Worm (Caenorhabditis elegans) whole organism, L1 larva: ENCODE measurements around the gene nspb-3.
"Not testable (repeated sequence)": the region's sequence is repeated elsewhere in the genome, so short reads cannot be mapped to it uniquely, and the experiment has no call there.

ENCODE experiments used
- C04F5.9 ChIP-seq: sonication (generic microtip); optimal IDR thresholded peaks from 2 replicates; lab custom pipeline; 2016; ENCODE audit warnings: missing genetic modification characterization, missing compliant biosample characterization
- C16A3.4 ChIP-seq: fragments of 150-350 bp; optimal IDR thresholded peaks from 2 replicates; lab custom pipeline; 2014; ENCODE audit warnings: missing biosample characterization, missing genetic modification characterization
- Y116A8C.19 ChIP-seq: sonication (generic microtip); optimal IDR thresholded peaks from 2 replicates; lab custom pipeline; 2016; ENCODE audit warnings: missing compliant biosample characterization, missing genetic modification characterization, borderline replicate concordance
- blmp-1 ChIP-seq: fragments of 150-350 bp; optimal IDR thresholded peaks from 2 replicates; lab custom pipeline; 2014; ENCODE audit warnings: missing biosample characterization, missing genetic modification characterization
- ceh-63 ChIP-seq: fragments of 200-800 bp; sonication (Bioruptor generic); optimal IDR thresholded peaks from 2 replicates; lab custom pipeline; 2018; ENCODE audit warnings: mild to moderate bottlenecking, missing genetic modification characterization, missing compliant biosample characterization
- ceh-8 ChIP-seq: fragments of 200-800 bp; sonication (Bioruptor generic); optimal IDR thresholded peaks from 2 replicates; lab custom pipeline; 2018; ENCODE audit warnings: mild to moderate bottlenecking, missing genetic modification characterization, moderate library complexity, missing compliant biosample characterization
- ceh-88 ChIP-seq: fragments of 200-800 bp; sonication (Bioruptor generic); IDR thresholded peaks from 2 replicates; pipeline ENCODE4 v1.3.6; 2022; ENCODE audit warnings: missing genetic modification characterization, missing compliant biosample characterization
- ces-1 ChIP-seq: fragments of 150-350 bp; optimal IDR thresholded peaks from 2 replicates; lab custom pipeline; 2014; ENCODE audit warnings: missing biosample characterization, missing genetic modification reagents, missing genetic modification characterization
- dpl-1 ChIP-seq, 3 experiments: fragments of 150-350 bp in 2 of 3; sonication (generic microtip) in 1 of 3; optimal IDR thresholded peaks; 2 replicates each; lab custom pipeline; 2014 to 2017; ENCODE audit warnings: missing biosample characterization in 3 of 3, missing genetic modification characterization in 3 of 3, missing genetic modification reagents in 3 of 3
- efl-1 ChIP-seq, 4 experiments: fragments of 150-350 bp; optimal IDR thresholded peaks in 3 of 4; peaks in 1 of 4; 1 replicate in 1 of 4; 2 replicates in 3 of 4; lab custom pipeline; 2014; ENCODE audit warnings: missing biosample characterization in 2 of 4, missing genetic modification characterization in 2 of 4, missing genetic modification reagents in 2 of 4
- elt-3 ChIP-seq, 6 experiments: fragments of 150-350 bp in 1 of 6; sonication (generic microtip); optimal IDR thresholded peaks; 2 replicates each; lab custom pipeline; 2017 to 2018; ENCODE audit warnings: missing biosample characterization in 6 of 6, missing genetic modification characterization in 6 of 6, inconsistent platforms in 1 of 6
- fkh-10 ChIP-seq: sonication (generic microtip); optimal IDR thresholded peaks from 2 replicates; lab custom pipeline; 2017; ENCODE audit warnings: missing biosample characterization, missing genetic modification reagents, missing genetic modification characterization
- hlh-17 ChIP-seq: fragments of 200-800 bp; sonication (Bioruptor generic); optimal IDR thresholded peaks from 2 replicates; lab custom pipeline; 2018; ENCODE audit warnings: missing genetic modification characterization, mild to moderate bottlenecking, missing compliant biosample characterization, moderate library complexity, borderline replicate concordance
- hlh-4 ChIP-seq: sonication (generic microtip); optimal IDR thresholded peaks from 2 replicates; lab custom pipeline; 2016; ENCODE audit warnings: mild to moderate bottlenecking, missing genetic modification characterization, missing compliant biosample characterization
- irx-1 ChIP-seq: sonication (generic microtip); optimal IDR thresholded peaks from 2 replicates; lab custom pipeline; 2016; ENCODE audit warnings: missing genetic modification characterization, missing compliant biosample characterization
- lin-13 ChIP-seq: fragments of 150-350 bp; optimal IDR thresholded peaks from 2 replicates; lab custom pipeline; 2014; ENCODE audit warnings: missing biosample characterization, missing genetic modification reagents, missing genetic modification characterization
- lin-15B ChIP-seq: fragments of 150-350 bp; sonication (generic microtip); optimal IDR thresholded peaks from 3 replicates; lab custom pipeline; 2014; ENCODE audit warnings: missing biosample characterization, missing genetic modification characterization
- lin-35 ChIP-seq, 2 experiments: fragments of 150-350 bp; optimal IDR thresholded peaks; 2 replicates each; lab custom pipeline; 2014; ENCODE audit warnings: missing biosample characterization in 2 of 2, missing genetic modification characterization in 2 of 2, missing genetic modification reagents in 2 of 2
- mab-9 ChIP-seq: fragments of 200-800 bp; sonication (Bioruptor generic); IDR thresholded peaks from 2 replicates; pipeline ENCODE4 v1.3.6; 2022; ENCODE audit warnings: missing genetic modification reagents, missing genetic modification characterization, missing compliant biosample characterization
- mdl-1 ChIP-seq, 2 experiments: fragments of 150-350 bp; optimal IDR thresholded peaks; 2 replicates each; lab custom pipeline; 2014 to 2017; ENCODE audit warnings: missing biosample characterization in 2 of 2, missing genetic modification characterization in 2 of 2, inconsistent platforms in 1 of 2
- mep-1 ChIP-seq: fragments of 150-350 bp; optimal IDR thresholded peaks from 2 replicates; lab custom pipeline; 2014; ENCODE audit warnings: missing biosample characterization, missing genetic modification characterization
- nhr-12 ChIP-seq: sonication (generic microtip); optimal IDR thresholded peaks from 2 replicates; lab custom pipeline; 2017; ENCODE audit warnings: missing biosample characterization, missing genetic modification characterization
- nhr-19 ChIP-seq: fragments of 200-800 bp; sonication (Bioruptor generic); conservative IDR thresholded peaks from 2 replicates; pipeline ENCODE4 v1.3.6; 2022; ENCODE audit warnings: missing genetic modification characterization, missing compliant biosample characterization
- nhr-20 ChIP-seq: sonication (generic microtip); optimal IDR thresholded peaks from 2 replicates; lab custom pipeline; 2016; ENCODE audit warnings: mild to moderate bottlenecking, missing genetic modification characterization, missing compliant biosample characterization
- nhr-47 ChIP-seq: sonication (generic microtip); optimal IDR thresholded peaks from 2 replicates; lab custom pipeline; 2016; ENCODE audit warnings: mild to moderate bottlenecking, missing genetic modification characterization, moderate library complexity, missing compliant biosample characterization
- nhr-71 ChIP-seq: sonication (generic microtip); optimal IDR thresholded peaks from 2 replicates; lab custom pipeline; 2016; ENCODE audit warnings: mild to moderate bottlenecking, missing genetic modification characterization, moderate library complexity, missing compliant biosample characterization
- pag-3 ChIP-seq: sonication (generic microtip); optimal IDR thresholded peaks from 2 replicates; lab custom pipeline; 2017; ENCODE audit warnings: missing genetic modification characterization, mild to moderate bottlenecking, missing compliant biosample characterization, antibody characterized with exemption, borderline replicate concordance; ENCODE audit not compliant: insufficient read depth
- pax-3 ChIP-seq: fragments of 200-800 bp; sonication (Bioruptor generic); optimal IDR thresholded peaks from 2 replicates; lab custom pipeline; 2018; ENCODE audit warnings: mild to moderate bottlenecking, missing genetic modification characterization, moderate library complexity, missing compliant biosample characterization
- rnt-1 ChIP-seq: sonication (generic microtip); optimal IDR thresholded peaks from 2 replicates; lab custom pipeline; 2016; ENCODE audit warnings: mild to moderate bottlenecking, missing genetic modification characterization, moderate library complexity, missing compliant biosample characterization
- skn-1 ChIP-seq: fragments of 150-350 bp; optimal IDR thresholded peaks from 2 replicates; lab custom pipeline; 2014; ENCODE audit warnings: missing biosample characterization, missing genetic modification characterization
- tlp-1 ChIP-seq: fragments of 150-350 bp; optimal IDR thresholded peaks from 2 replicates; lab custom pipeline; 2014; ENCODE audit warnings: missing biosample characterization, missing genetic modification characterization
- vab-15 ChIP-seq: sonication (generic microtip); optimal IDR thresholded peaks from 2 replicates; lab custom pipeline; 2017; ENCODE audit warnings: missing genotype, mild to moderate bottlenecking, missing genetic modification characterization, missing compliant biosample characterization
- zag-1 ChIP-seq: fragments of 150-350 bp; optimal IDR thresholded peaks from 2 replicates; lab custom pipeline; 2014; ENCODE audit warnings: missing biosample characterization, missing genetic modification characterization
- zip-4 ChIP-seq: fragments of 200-800 bp; sonication (Bioruptor generic); optimal IDR thresholded peaks from 2 replicates; lab custom pipeline; 2018; ENCODE audit warnings: mild to moderate bottlenecking, missing genetic modification characterization, moderate library complexity, missing compliant biosample characterization

Gene nspb-3

ce11 chrIV:6594871-6595270, at the start of gene nspb-3:
TSS of gene nspb-3 (minus strand) at chrIV:6594971.
- TF ChIP-seq ceh-8 (GFP tag; lab: Kevin White, UChicago); zag-1 (tag; lab: Kevin White, UChicago); pag-3 (tag; lab: Kevin White, UChicago): not testable (repeated sequence)
- TF ChIP-seq, all 84 proteins: peak for 0; not testable (repeated sequence) for 84

ce11 chrIV:6639880-6640279, 45.1 kb upstream of the nspb-3 start, which contains the start of gene C01B10.6:
TSS of gene C01B10.6 (plus strand) at chrIV:6640180.
- TF ChIP-seq mab-9 (GFP tag; lab: Robert Waterston, UW): no peak
- TF ChIP-seq mep-1 (tag; lab: Kevin White, UChicago): no peak
- TF ChIP-seq hlh-17 (GFP tag; lab: Kevin White, UChicago): no peak
- no peak for TF ChIP-seq C04F5.9 (tag; lab: Kevin White, UChicago)
- TF ChIP-seq skn-1 (tag; lab: Kevin White, UChicago): no peak
- TF ChIP-seq fkh-10: no peak
- no peak for TF ChIP-seq lin-35 (GFP tag; optimal IDR thresholded peaks at IDR 0.05; lab: Kevin White, UChicago)
- TF ChIP-seq nhr-12 (tag; lab: Kevin White, UChicago): no peak
- TF ChIP-seq mdl-1 (tag; optimal IDR thresholded peaks at IDR 0.05; lab: Kevin White, UChicago): no peak
- TF ChIP-seq ces-1 (GFP tag; lab: Kevin White, UChicago): no peak
- TF ChIP-seq vab-15 (tag; lab: Kevin White, UChicago): no peak
- TF ChIP-seq lin-13 (GFP tag; lab: Kevin White, UChicago): no peak
- TF ChIP-seq Y116A8C.19: no peak
- TF ChIP-seq efl-1 (optimal IDR thresholded peaks at IDR 0.05; lab: Kevin White, UChicago): no peak
- no peak for TF ChIP-seq efl-1 (GFP tag; optimal IDR thresholded peaks at IDR 0.05 in 1 of 2; lab: Kevin White, UChicago)
- no peak for TF ChIP-seq C16A3.4 (tag; lab: Kevin White, UChicago)
- TF ChIP-seq zip-4 (GFP tag; lab: Kevin White, UChicago): no peak
- TF ChIP-seq tlp-1 (tag; lab: Kevin White, UChicago): no peak
- no peak for TF ChIP-seq lin-15B (tag; lab: Kevin White, UChicago)

- TF ChIP-seq pax-3 (tag; lab: Kevin White, UChicago) (no peak), nhr-47 (tag; lab: Kevin White, UChicago) (no peak), ceh-88 (GFP tag; lab: Robert Waterston, UW) (no peak), rnt-1 (tag; lab: Kevin White, UChicago) (no peak), nhr-20 (tag; lab: Kevin White, UChicago) (no peak), irx-1 (tag; lab: Kevin White, UChicago) (no peak), hlh-4 (no peak), nhr-19 (GFP tag; lab: Robert Waterston, UW) (no peak), ceh-63 (no peak), nhr-71 (no peak), elt-3 (tag; optimal IDR thresholded peaks at IDR 0.05; lab: Kevin White, UChicago) (no peak)
These were observed 43.5 kb upstream of the nspb-3 start, which contains the start of gene C01B10.7 for ce11 chrIV:6638256-6638655. TSS of gene C01B10.7 (plus strand) at chrIV:6638556.

- no peak for TF ChIP-seq dpl-1 (GFP tag; optimal IDR thresholded peaks at IDR 0.05; lab: Kevin White, UChicago)
- no peak for TF ChIP-seq blmp-1 (tag; lab: Kevin White, UChicago)
These were observed 40.0 kb upstream of the nspb-3 start, which contains the start of gene metl-13 for ce11 chrIV:6634789-6635188. TSS of gene metl-13 (plus strand) at chrIV:6635089.
